Worm (Caenorhabditis elegans): Measurements from ENCODE around the gene C07D10.5.

DNA sequence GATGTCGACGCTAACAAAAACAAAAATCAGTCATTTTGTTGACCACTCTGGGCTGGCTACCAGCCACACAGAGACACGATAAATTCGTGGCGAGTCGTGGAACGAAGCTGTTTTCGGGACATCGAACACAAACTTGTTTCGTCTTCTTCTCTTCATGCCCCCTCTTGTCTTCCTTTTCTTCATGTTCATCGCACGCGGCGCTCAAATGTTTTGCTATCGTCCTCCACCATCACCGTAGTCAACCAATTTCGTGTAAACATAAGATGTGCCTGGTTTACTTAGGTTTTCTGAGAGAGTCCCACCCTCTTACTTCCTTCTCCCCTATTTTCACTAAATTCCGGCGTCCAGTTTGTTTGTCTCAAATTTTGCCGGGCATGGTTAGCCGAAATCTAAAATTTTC lies 9.0 kb downstream of the C07D10.5 start:
- TF ChIP-seq aly-1 (tag; optimal IDR thresholded peaks at IDR 0.05) (no peak), ceh-13 (GFP tag; optimal IDR thresholded peaks at IDR 0.05) (no peak), ets-7 (tag; optimal IDR thresholded peaks at IDR 0.05) (no peak), F13C5.2 (tag; optimal IDR thresholded peaks at IDR 0.05) (no peak), ama-1 (optimal IDR thresholded peaks at IDR 0.05) (no peak), tbx-37 (GFP tag; conservative IDR thresholded peaks at IDR 0.05) (no peak)

All from whole organism, early embryonic.